Worm (Caenorhabditis elegans): ENCODE data around the gene B0496.11.

The B0496.11 gene

ce11 chrIV:7420913-7421312 is 12.8 kb downstream of the B0496.11 start, which contains the start of gene srtx-1:
Gene srtx-1, plus strand, starts transcription at chrIV:7421213.
- TF ChIP-seq fkh-2 (tag; optimal IDR thresholded peaks at IDR 0.05) (no peak), egl-5 (tag; optimal IDR thresholded peaks at IDR 0.05) (no peak), nhr-237 (tag; optimal IDR thresholded peaks at IDR 0.05) (no peak), elt-1 (tag; optimal IDR thresholded peaks at IDR 0.05) (no peak), eor-1 (tag; optimal IDR thresholded peaks at IDR 0.05) (no peak), R02D3.7 (tag; optimal IDR thresholded peaks at IDR 0.05) (no peak), egl-27 (tag; optimal IDR thresholded peaks at IDR 0.05) (no peak), nhr-23 (tag; optimal IDR thresholded peaks at IDR 0.05) (no peak), ztf-4 (tag; optimal IDR thresholded peaks at IDR 0.05) (no peak), nhr-76 (tag; optimal IDR thresholded peaks at IDR 0.05) (no peak), mml-1 (tag; optimal IDR thresholded peaks at IDR 0.05) (no peak), ceh-28 (tag; optimal IDR thresholded peaks at IDR 0.05) (no peak), elt-2 (tag; optimal IDR thresholded peaks at IDR 0.05) (no peak), nhr-43 (tag; optimal IDR thresholded peaks at IDR 0.05; ENCODE audit: poor library complexity, severe bottlenecking) (no peak), ZK546.5 (tag; optimal IDR thresholded peaks at IDR 0.05) (no peak), skn-1 (tag; optimal IDR thresholded peaks at IDR 0.05) (no peak), nhr-12 (tag; optimal IDR thresholded peaks at IDR 0.05) (no peak)

DNA sequence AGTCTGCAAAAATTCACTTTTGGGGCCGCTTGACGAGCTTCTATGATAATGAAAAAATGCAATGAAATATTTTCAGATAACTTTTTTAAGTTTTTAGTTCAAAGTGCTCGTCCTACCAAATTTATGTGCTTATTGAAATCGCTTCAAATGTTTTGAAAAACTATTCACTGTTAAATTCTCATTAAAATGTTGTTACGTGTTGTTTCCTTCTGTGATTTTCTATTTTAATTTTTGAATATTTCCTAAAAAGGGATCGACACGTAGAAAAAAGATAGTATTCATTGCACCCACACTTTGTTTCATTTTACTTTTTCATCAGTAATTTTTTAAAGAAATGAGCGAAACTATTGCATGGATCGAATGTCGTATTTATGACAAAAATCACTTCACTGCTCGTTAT is 14.9 kb downstream of the B0496.11 start, which contains the start of gene B0496.6:
TSS of gene B0496.6 (plus strand) at position 301 of the 400 bp plus-strand sequence.
- TF ChIP-seq nhr-76 (tag; optimal IDR thresholded peaks at IDR 0.05), result no peak

DNA sequence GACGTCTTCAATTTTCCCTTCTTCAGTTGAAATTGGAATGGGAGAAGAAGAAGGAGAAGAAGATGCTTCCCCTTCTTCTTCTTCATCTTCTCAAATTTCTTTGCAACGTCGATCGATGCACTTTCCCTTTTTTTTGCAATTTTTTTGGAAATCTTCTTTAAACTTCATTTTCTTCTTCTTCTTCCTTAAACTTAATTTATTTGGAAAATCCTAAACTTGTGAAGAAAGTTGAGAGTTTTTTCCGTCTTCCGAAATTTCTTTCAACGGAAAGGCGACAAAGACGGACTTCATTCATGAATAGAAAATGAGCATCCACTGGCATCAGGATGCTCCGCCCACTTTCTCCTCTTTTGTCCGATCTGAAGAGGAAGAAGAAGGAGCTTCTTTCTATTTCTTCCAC is 19.6 kb downstream of the B0496.11 start:
- TF ChIP-seq pha-4 (tag; optimal IDR thresholded peaks at IDR 0.05) (no peak), fkh-10 (GFP tag; optimal IDR thresholded peaks at IDR 0.05) (peak; percentile 96)

DNA sequence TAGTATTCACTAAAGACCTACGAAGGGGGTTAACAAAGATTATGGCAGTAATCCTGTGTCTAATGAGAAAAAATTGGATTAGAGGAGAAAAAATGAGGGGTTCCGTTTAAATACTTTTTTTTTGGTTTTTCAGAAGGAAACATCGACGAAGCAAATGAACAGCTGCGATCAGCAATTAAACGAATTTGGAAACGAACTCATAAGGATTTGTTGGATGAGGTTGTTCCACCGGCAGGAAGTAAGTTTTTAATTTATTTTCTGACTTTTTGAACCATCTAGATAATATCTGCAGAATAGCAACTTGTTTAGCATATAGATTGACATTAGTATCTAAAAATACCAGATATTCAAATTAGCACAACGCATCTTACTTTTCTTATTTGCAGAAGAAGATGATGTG is 20.2 kb downstream of the B0496.11 start:
- TF ChIP-seq ztf-4 (tag; optimal IDR thresholded peaks at IDR 0.05) (no peak), nhr-23 (tag; optimal IDR thresholded peaks at IDR 0.05) (no peak), aly-2 (tag; optimal IDR thresholded peaks at IDR 0.05) (no peak), ztf-11 (tag; optimal IDR thresholded peaks at IDR 0.05) (no peak), ZK546.5 (tag; optimal IDR thresholded peaks at IDR 0.05) (no peak), lin-15B (tag; optimal IDR thresholded peaks at IDR 0.05) (no peak), egl-27 (tag; optimal IDR thresholded peaks at IDR 0.05) (no peak), lsy-12 (tag; optimal IDR thresholded peaks at IDR 0.05) (no peak), nhr-76 (tag; optimal IDR thresholded peaks at IDR 0.05) (no peak), pha-4 (tag; optimal IDR thresholded peaks at IDR 0.05) (no peak), eor-1 (tag; optimal IDR thresholded peaks at IDR 0.05) (no peak), daf-12 (tag; optimal IDR thresholded peaks at IDR 0.05) (no peak)

- TF ChIP-seq ceh-9 (tag; optimal IDR thresholded peaks at IDR 0.05) (no peak), elt-2 (tag; optimal IDR thresholded peaks at IDR 0.05) (no peak), fkh-2 (tag; optimal IDR thresholded peaks at IDR 0.05) (no peak), nhr-28 (tag; optimal IDR thresholded peaks at IDR 0.05) (no peak), unc-62 (GFP tag; optimal IDR thresholded peaks at IDR 0.05) (no peak), egl-5 (tag; optimal IDR thresholded peaks at IDR 0.05) (no peak), fkh-10 (GFP tag; optimal IDR thresholded peaks at IDR 0.05) (peak; percentile 82), eor-1 (tag; optimal IDR thresholded peaks at IDR 0.05) (no peak), ztf-11 (tag; optimal IDR thresholded peaks at IDR 0.05) (no peak)
Measured at ce11 chrIV:7407301-7407700, 26.5 kb downstream of the B0496.11 start.

ce11 chrIV:7406690-7407089 is 27.1 kb downstream of the B0496.11 start:
- TF ChIP-seq ztf-11 (tag; optimal IDR thresholded peaks at IDR 0.05), result no peak
- no peak for TF ChIP-seq nhr-23 (tag; optimal IDR thresholded peaks at IDR 0.05)
- no peak for TF ChIP-seq nhr-11 (tag; optimal IDR thresholded peaks at IDR 0.05)
- no peak for TF ChIP-seq jun-1 (tag; optimal IDR thresholded peaks at IDR 0.05)
- TF ChIP-seq lsy-12 (tag; optimal IDR thresholded peaks at IDR 0.05), result no peak
- no peak for TF ChIP-seq nhr-25 (tag; optimal IDR thresholded peaks at IDR 0.05)
- TF ChIP-seq nhr-28 (tag; optimal IDR thresholded peaks at IDR 0.05), result no peak
- no peak for TF ChIP-seq zag-1 (tag; optimal IDR thresholded peaks at IDR 0.05)
- no peak for TF ChIP-seq elt-2 (tag; optimal IDR thresholded peaks at IDR 0.05)
- no peak for TF ChIP-seq fkh-10 (GFP tag; optimal IDR thresholded peaks at IDR 0.05)
- no peak for TF ChIP-seq lin-39 (tag; optimal IDR thresholded peaks at IDR 0.05)
- TF ChIP-seq snpc-4 (tag; optimal IDR thresholded peaks at IDR 0.05), result no peak
- TF ChIP-seq fkh-2 (tag; optimal IDR thresholded peaks at IDR 0.05), result no peak
- no peak for TF ChIP-seq fos-1 (tag; optimal IDR thresholded peaks at IDR 0.05)
- TF ChIP-seq nhr-76 (tag; optimal IDR thresholded peaks at IDR 0.05), result no peak
- no peak for TF ChIP-seq egl-5 (tag; optimal IDR thresholded peaks at IDR 0.05)

Data from whole organism, L3 larva.